In genomic region chrIII:9745333-9745897, ce11 we compare ENCODE assay signal across 1 worm cellular context.
TF ChIP-seq lines count a peak whose summit lies in the region.

No protein-coding gene starts in this region.

TF ChIP-seq in whole organism, young adult, 124 proteins besides CTCF, POLR2A, EP300 and RAD21 (continued from another document):
- TF ChIP-seq akir-1 (GFP tag; optimal IDR thresholded peaks at IDR 0.05; lab: Kevin White, UChicago) = no peak
- TF ChIP-seq snpc-1.1 (tag; optimal IDR thresholded peaks at IDR 0.05; lab: Kevin White, UChicago; ENCODE audit: insufficient read depth) = no peak
- no peak for TF ChIP-seq madf-10 (tag; optimal IDR thresholded peaks at IDR 0.05; lab: Kevin White, UChicago)
- TF ChIP-seq ceh-40 (GFP tag; IDR thresholded peaks at IDR 0.05; lab: Robert Waterston, UW) = no peak
- no peak for TF ChIP-seq aptf-3 (GFP tag; IDR thresholded peaks at IDR 0.05; lab: Robert Waterston, UW)
- no peak for TF ChIP-seq unc-62 (GFP tag; optimal IDR thresholded peaks at IDR 0.05; lab: Kevin White, UChicago)
- TF ChIP-seq sdz-38 (tag; optimal IDR thresholded peaks at IDR 0.05; lab: Kevin White, UChicago) = no peak
- TF ChIP-seq hsf-1 (GFP tag; IDR thresholded peaks at IDR 0.05; lab: Robert Waterston, UW) = peak; percentile 60
- TF ChIP-seq Y95B8A.8 (GFP tag; IDR thresholded peaks at IDR 0.05; lab: Robert Waterston, UW) = 0 out of 2 replicates have a peak, but pooled peaks have one; percentile 9
- TF ChIP-seq lir-1 (GFP tag; conservative IDR thresholded peaks at IDR 0.05; lab: Robert Waterston, UW) = no peak
- TF ChIP-seq chd-7 (tag; optimal IDR thresholded peaks at IDR 0.05; lab: Kevin White, UChicago) = no peak
- no peak; the same call in 1 of the 2 replicates for TF ChIP-seq attf-6 (GFP tag; IDR thresholded peaks at IDR 0.05; lab: Robert Waterston, UW)
- TF ChIP-seq ceh-91 (GFP tag; IDR thresholded peaks at IDR 0.05; lab: Robert Waterston, UW) = no peak
- TF ChIP-seq nhr-80 (tag; optimal IDR thresholded peaks at IDR 0.05; lab: Kevin White, UChicago) = no peak
- no peak for TF ChIP-seq C06A6.2 (GFP tag; conservative IDR thresholded peaks at IDR 0.05; lab: Robert Waterston, UW)
- peak; percentile 11; the same call in 1 of the 2 replicates for TF ChIP-seq hmg-1.2 (GFP tag; IDR thresholded peaks at IDR 0.05; lab: Robert Waterston, UW)
- no peak for TF ChIP-seq lag-1 (GFP tag; IDR thresholded peaks at IDR 0.05; lab: Robert Waterston, UW)
- TF ChIP-seq zim-3 (tag; optimal IDR thresholded peaks at IDR 0.05; lab: Kevin White, UChicago) = no peak
- no peak for TF ChIP-seq pbrm-1 (GFP tag; IDR thresholded peaks at IDR 0.05; lab: Robert Waterston, UW)
- TF ChIP-seq cebp-2 (GFP tag; IDR thresholded peaks at IDR 0.05; lab: Robert Waterston, UW) = no peak
- TF ChIP-seq rec-8 (tag; optimal IDR thresholded peaks at IDR 0.05; lab: Kevin White, UChicago) = no peak
- TF ChIP-seq snpc-1.3 (tag; optimal IDR thresholded peaks at IDR 0.05; lab: Kevin White, UChicago; ENCODE audit: insufficient read depth) = no peak
- no peak for TF ChIP-seq sptf-2 (GFP tag; optimal IDR thresholded peaks at IDR 0.05; lab: Kevin White, UChicago)
- TF ChIP-seq B0019.2 (GFP tag; conservative IDR thresholded peaks at IDR 0.05; lab: Robert Waterston, UW) = no peak
- no peak for TF ChIP-seq bed-2 (GFP tag; IDR thresholded peaks at IDR 0.05; lab: Robert Waterston, UW)
- no peak for TF ChIP-seq nfyb-1 (GFP tag; IDR thresholded peaks at IDR 0.05; lab: Robert Waterston, UW)
- no peak for TF ChIP-seq F57A8.1 (GFP tag; optimal IDR thresholded peaks at IDR 0.05; lab: Kevin White, UChicago)
- TF ChIP-seq F57C9.4 (tag; optimal IDR thresholded peaks at IDR 0.05; lab: Kevin White, UChicago) = no peak
- TF ChIP-seq ceh-58 (GFP tag; IDR thresholded peaks at IDR 0.05; lab: Robert Waterston, UW) = 0 out of 2 replicates have a peak, but pooled peaks have one; percentile 3
- no peak for TF ChIP-seq him-1 (tag; optimal IDR thresholded peaks at IDR 0.05; lab: Kevin White, UChicago)
- TF ChIP-seq K11D2.4 (GFP tag; IDR thresholded peaks at IDR 0.05; lab: Robert Waterston, UW) = 0 out of 2 replicates have a peak, but pooled peaks have one; percentile 27
- no peak for TF ChIP-seq sea-2 (GFP tag; IDR thresholded peaks at IDR 0.05; lab: Robert Waterston, UW)
- TF ChIP-seq tbp1 (GFP tag; optimal IDR thresholded peaks at IDR 0.05; lab: Kevin White, UChicago) = peak; percentile 3
- no peak for TF ChIP-seq gei-17 (GFP tag; optimal IDR thresholded peaks at IDR 0.05; lab: Kevin White, UChicago)
- TF ChIP-seq hmg-20 (GFP tag; IDR thresholded peaks at IDR 0.05; lab: Robert Waterston, UW) = no peak
- no peak for TF ChIP-seq nfya-2 (GFP tag; IDR thresholded peaks at IDR 0.05; lab: Robert Waterston, UW)
- TF ChIP-seq fkh-3 (tag; optimal IDR thresholded peaks at IDR 0.05; lab: Kevin White, UChicago) = no peak
- TF ChIP-seq nhr-179 (tag; optimal IDR thresholded peaks at IDR 0.05; lab: Kevin White, UChicago) = no peak
- TF ChIP-seq ceh-79 (tag; optimal IDR thresholded peaks at IDR 0.05; lab: Kevin White, UChicago) = no peak
- TF ChIP-seq lin-54 (GFP tag; optimal IDR thresholded peaks at IDR 0.05; lab: Kevin White, UChicago) = peak; percentile 59
- TF ChIP-seq egl-44 (GFP tag; IDR thresholded peaks at IDR 0.05; lab: Robert Waterston, UW) = no peak
- TF ChIP-seq madf-3 (GFP tag; IDR thresholded peaks at IDR 0.05; lab: Robert Waterston, UW) = 0 out of 2 replicates have a peak, but pooled peaks have one; percentile 10
- TF ChIP-seq ztf-28 (GFP tag; IDR thresholded peaks at IDR 0.05; lab: Robert Waterston, UW) = no peak
- TF ChIP-seq ztf-6 (GFP tag; IDR thresholded peaks at IDR 0.05; lab: Robert Waterston, UW) = no peak
- no peak for TF ChIP-seq madf-8 (GFP tag; conservative IDR thresholded peaks at IDR 0.05; lab: Robert Waterston, UW)
- no peak for TF ChIP-seq hlh-12 (tag; optimal IDR thresholded peaks at IDR 0.05; lab: Kevin White, UChicago)
- TF ChIP-seq snpc-4 (GFP tag; optimal IDR thresholded peaks at IDR 0.05; lab: Kevin White, UChicago) = no peak
- TF ChIP-seq snpc-4 (tag; optimal IDR thresholded peaks at IDR 0.05; lab: Kevin White, UChicago) = no peak
- no peak for TF ChIP-seq ama-1 (optimal IDR thresholded peaks at IDR 0.05; lab: Kevin White, UChicago)
- TF ChIP-seq ama-1 (GFP tag; optimal IDR thresholded peaks at IDR 0.05; lab: Kevin White, UChicago) = no peak
- no peak for TF ChIP-seq dpl-1 (GFP tag; optimal IDR thresholded peaks at IDR 0.05; lab: Kevin White, UChicago)
- 0 out of 2 replicates have a peak, but pooled peaks have one; percentile 29 for TF ChIP-seq D2030.7 (GFP tag; IDR thresholded peaks at IDR 0.05; lab: Robert Waterston, UW)
- no peak for TF ChIP-seq nfya-1 (tag; optimal IDR thresholded peaks at IDR 0.05; lab: Kevin White, UChicago; ENCODE audit: borderline replicate concordance, insufficient read depth)
- no peak for TF ChIP-seq egrh-3 (GFP tag; IDR thresholded peaks at IDR 0.05; lab: Robert Waterston, UW)
- TF ChIP-seq nhr-90 (tag; optimal IDR thresholded peaks at IDR 0.05; lab: Kevin White, UChicago) = no peak
- TF ChIP-seq mcd-1 (GFP tag; IDR thresholded peaks at IDR 0.05; lab: Robert Waterston, UW) = 0 out of 2 replicates have a peak, but pooled peaks have one; percentile 17
- TF ChIP-seq ekl-4 (GFP tag; IDR thresholded peaks at IDR 0.05; lab: Robert Waterston, UW) = 0 out of 2 replicates have a peak, but pooled peaks have one; percentile 54
- no peak for TF ChIP-seq Y53F4B.3 (GFP tag; IDR thresholded peaks at IDR 0.05; lab: Robert Waterston, UW)
- peak; percentile 24; the same call in 1 of the 2 replicates for TF ChIP-seq rcor-1 (GFP tag; IDR thresholded peaks at IDR 0.05; lab: Robert Waterston, UW)
- TF ChIP-seq madf-6 (GFP tag; IDR thresholded peaks at IDR 0.05; lab: Robert Waterston, UW) = peak; percentile 59
- no peak for TF ChIP-seq ceh-27 (GFP tag; optimal IDR thresholded peaks at IDR 0.05; lab: Kevin White, UChicago)
- TF ChIP-seq rpc-1 (optimal IDR thresholded peaks at IDR 0.05; lab: Kevin White, UChicago) = no peak
- no peak for TF ChIP-seq rpc-1 (tag; optimal IDR thresholded peaks at IDR 0.05; lab: Kevin White, UChicago)
- no peak for TF ChIP-seq ztf-3 (GFP tag; optimal IDR thresholded peaks at IDR 0.05; lab: Kevin White, UChicago)
- TF ChIP-seq B0336.3 (GFP tag; IDR thresholded peaks at IDR 0.05; lab: Robert Waterston, UW) = peak; percentile 70
- TF ChIP-seq nhr-27 (tag; optimal IDR thresholded peaks at IDR 0.05; lab: Kevin White, UChicago) = no peak
- no peak for TF ChIP-seq attf-3 (GFP tag; conservative IDR thresholded peaks at IDR 0.05; lab: Robert Waterston, UW)
- no peak for TF ChIP-seq B0261.1 (tag; optimal IDR thresholded peaks at IDR 0.05; lab: Kevin White, UChicago)
- TF ChIP-seq lin-40 (tag; optimal IDR thresholded peaks at IDR 0.05; lab: Kevin White, UChicago) = no peak
- TF ChIP-seq Y67H2A.10 (GFP tag; conservative IDR thresholded peaks at IDR 0.05; lab: Robert Waterston, UW) = no peak
- TF ChIP-seq lin-26 (GFP tag; IDR thresholded peaks at IDR 0.05; lab: Robert Waterston, UW) = no peak
- TF ChIP-seq hlh-26 (GFP tag; conservative IDR thresholded peaks at IDR 0.05; lab: Robert Waterston, UW) = no peak
- no peak for TF ChIP-seq let-607 (tag; optimal IDR thresholded peaks at IDR 0.05; lab: Kevin White, UChicago)
- TF ChIP-seq Y53G8AR.9 (GFP tag; conservative IDR thresholded peaks at IDR 0.05; lab: Robert Waterston, UW) = peak; percentile 72; the same call in 1 of the 2 replicates
- no peak for TF ChIP-seq somi-1 (GFP tag; optimal IDR thresholded peaks at IDR 0.05; lab: Kevin White, UChicago)
- TF ChIP-seq ets-4 (GFP tag; optimal IDR thresholded peaks at IDR 0.05; lab: Kevin White, UChicago) = no peak
- TF ChIP-seq snpc-3.4 (tag; optimal IDR thresholded peaks at IDR 0.05; lab: Kevin White, UChicago) = no peak
- TF ChIP-seq mxl-1 (tag; optimal IDR thresholded peaks at IDR 0.05; lab: Kevin White, UChicago) = no peak
